Worm (Caenorhabditis elegans): Measurements from ENCODE around the gene hrpa-2.

DNA sequence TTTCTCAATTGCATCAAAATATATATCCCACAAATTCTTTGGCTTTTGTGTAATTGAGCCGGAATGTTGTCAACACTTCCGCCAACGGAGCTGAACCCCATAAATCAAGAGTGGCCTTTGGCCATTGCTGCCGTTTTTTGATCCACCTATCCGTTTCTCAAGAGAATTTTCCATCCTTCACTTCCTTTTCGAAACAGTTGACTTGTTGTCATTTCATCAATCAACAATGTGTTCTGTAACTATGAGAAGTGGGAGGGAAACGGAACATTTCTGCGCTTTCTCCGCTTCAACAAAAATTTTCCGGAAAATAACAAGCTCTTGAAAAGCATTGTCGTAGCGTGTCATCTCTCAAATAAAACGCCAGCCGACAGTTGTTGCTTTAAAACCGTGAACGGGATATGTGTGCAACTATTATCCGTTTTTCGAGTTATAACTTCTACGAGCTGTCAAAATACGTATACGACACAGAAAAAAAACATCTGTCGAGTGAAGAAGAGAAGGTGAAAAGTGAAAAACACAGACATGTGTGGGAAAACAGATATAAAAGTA is 16.3 kb upstream of the hrpa-2 start:
- TF ChIP-seq ztf-11 (tag; optimal IDR thresholded peaks at IDR 0.05) (no peak), hmg-11 (tag; optimal IDR thresholded peaks at IDR 0.05) (no peak), elt-2 (tag; optimal IDR thresholded peaks at IDR 0.05) (no peak), unc-62 (GFP tag; optimal IDR thresholded peaks at IDR 0.05) (peak; percentile 58), fkh-10 (GFP tag; optimal IDR thresholded peaks at IDR 0.05) (no peak), ceh-9 (tag; optimal IDR thresholded peaks at IDR 0.05) (no peak), nhr-43 (tag; optimal IDR thresholded peaks at IDR 0.05; ENCODE audit: poor library complexity, severe bottlenecking) (no peak), fkh-2 (tag; optimal IDR thresholded peaks at IDR 0.05) (no peak), pqm-1 (tag; optimal IDR thresholded peaks at IDR 0.05) (no peak), nhr-77 (tag; optimal IDR thresholded peaks at IDR 0.05) (no peak)

Measured in whole organism, L3 larva.